Worm (Caenorhabditis elegans): ENCODE measurements around the gene dcaf-1.

dcaf-1 gene

DNA sequence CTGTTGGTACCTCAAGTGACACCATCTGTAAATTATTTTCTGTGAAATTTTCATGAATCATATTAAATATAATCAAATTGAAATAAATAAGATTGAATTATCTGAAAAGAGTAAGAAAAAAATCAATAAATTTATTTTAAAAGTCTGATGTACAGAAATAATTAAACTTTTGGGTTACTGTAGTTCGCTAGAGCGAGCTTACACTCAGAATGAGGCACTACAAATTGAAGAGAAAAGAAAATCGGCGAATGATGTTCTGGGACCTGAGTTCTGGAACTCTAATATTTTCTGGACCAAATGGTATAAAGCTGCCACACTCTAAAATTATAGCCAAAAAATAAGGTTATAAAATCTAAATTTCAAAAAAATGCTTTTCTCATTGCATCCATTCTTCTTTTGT, 27.4 kb upstream of the dcaf-1 start:
- no peak for TF ChIP-seq pag-3 (tag; optimal IDR thresholded peaks at IDR 0.05; ENCODE audit: borderline replicate concordance)
- TF ChIP-seq hlh-13 (GFP tag; optimal IDR thresholded peaks at IDR 0.05) = no peak
- no peak for TF ChIP-seq ref-2 (tag; optimal IDR thresholded peaks at IDR 0.05)
- TF ChIP-seq dve-1 (tag; optimal IDR thresholded peaks at IDR 0.05) = no peak
- TF ChIP-seq ceh-48 (tag; optimal IDR thresholded peaks at IDR 0.05) = no peak
- TF ChIP-seq nfya-1 (tag; optimal IDR thresholded peaks at IDR 0.05) = no peak
- TF ChIP-seq F13H6.1 (tag; optimal IDR thresholded peaks at IDR 0.05) = no peak
- no peak for TF ChIP-seq ceh-14 (tag; optimal IDR thresholded peaks at IDR 0.05)
- no peak for TF ChIP-seq ama-1 (optimal IDR thresholded peaks at IDR 0.05)
- TF ChIP-seq che-1 (tag; optimal IDR thresholded peaks at IDR 0.05) = no peak
- no peak for TF ChIP-seq nhr-11 (tag; optimal IDR thresholded peaks at IDR 0.05)
- no peak for TF ChIP-seq ceh-18 (tag; optimal IDR thresholded peaks at IDR 0.05)

DNA sequence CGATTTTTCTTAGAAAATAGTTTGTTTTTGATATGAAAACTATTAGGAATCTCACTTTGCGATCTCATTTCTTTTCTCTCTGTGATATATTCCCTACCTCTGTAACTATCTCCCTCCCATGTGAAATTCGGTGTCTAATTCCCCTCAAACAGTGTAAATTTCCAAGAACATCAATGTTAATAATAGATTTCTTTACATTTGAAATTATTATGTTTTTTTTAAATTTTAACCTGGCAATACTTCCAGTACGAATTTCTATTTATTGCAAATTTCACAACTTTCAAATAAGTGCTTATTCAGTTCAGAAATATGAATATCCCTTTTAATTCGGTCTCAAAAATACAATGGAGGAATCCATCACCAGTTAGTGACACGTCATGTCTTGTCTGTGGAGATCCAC, 21.9 kb upstream of the dcaf-1 start, which contains the start of gene nhr-100:
nhr-100 (plus strand) TSS at position 301 of the 400 bp plus-strand sequence.
- TF ChIP-seq unc-55 (GFP tag; optimal IDR thresholded peaks at IDR 0.05) (no peak), nfya-1 (tag; optimal IDR thresholded peaks at IDR 0.05) (no peak), pqm-1 (tag; optimal IDR thresholded peaks at IDR 0.05) (no peak), ceh-34 (tag; optimal IDR thresholded peaks at IDR 0.05) (no peak), pros-1 (tag; optimal IDR thresholded peaks at IDR 0.05) (no peak), ref-2 (tag; optimal IDR thresholded peaks at IDR 0.05) (no peak), fax-1 (tag; optimal IDR thresholded peaks at IDR 0.05) (no peak), nhr-232 (tag; optimal IDR thresholded peaks at IDR 0.05) (no peak), tbx-2 (tag; optimal IDR thresholded peaks at IDR 0.05) (no peak), ceh-22 (tag; optimal IDR thresholded peaks at IDR 0.05) (no peak), eyg-1 (tag; optimal IDR thresholded peaks at IDR 0.05) (no peak), ets-4 (tag; optimal IDR thresholded peaks at IDR 0.05) (no peak), fkh-6 (tag; optimal IDR thresholded peaks at IDR 0.05) (no peak)

DNA sequence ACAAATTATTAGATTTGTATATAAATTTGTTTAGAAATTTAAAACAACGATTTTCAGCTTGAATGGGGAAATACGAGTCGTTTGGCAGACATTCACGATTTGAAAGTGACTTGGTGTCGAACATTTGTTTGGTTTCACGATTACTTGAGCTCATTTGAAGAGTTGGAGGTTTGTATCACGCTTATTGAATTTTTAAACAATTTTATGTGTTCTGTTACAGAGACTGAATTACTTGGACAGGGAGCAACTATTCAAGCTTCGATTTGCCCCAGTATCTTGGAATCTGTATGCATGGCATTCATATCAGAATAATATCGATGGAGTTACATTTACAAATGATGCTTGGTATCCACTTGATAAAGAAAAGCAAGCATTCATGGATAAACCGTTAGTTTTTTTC, 20.7 kb upstream of the dcaf-1 start:
- TF ChIP-seq rnt-1 (tag; optimal IDR thresholded peaks at IDR 0.05) (no peak), elt-4 (tag; optimal IDR thresholded peaks at IDR 0.05) (no peak), pha-2 (tag; optimal IDR thresholded peaks at IDR 0.05) (no peak), pag-3 (tag; optimal IDR thresholded peaks at IDR 0.05; ENCODE audit: borderline replicate concordance) (no peak), pat-9 (tag; optimal IDR thresholded peaks at IDR 0.05) (no peak), nhr-11 (tag; optimal IDR thresholded peaks at IDR 0.05) (no peak), hlh-13 (GFP tag; optimal IDR thresholded peaks at IDR 0.05) (no peak), ceh-18 (tag; optimal IDR thresholded peaks at IDR 0.05) (no peak), ceh-45 (GFP tag; IDR thresholded peaks at IDR 0.05) (no peak), ama-1 (optimal IDR thresholded peaks at IDR 0.05) (no peak), mec-3 (tag; optimal IDR thresholded peaks at IDR 0.05; ENCODE audit: borderline replicate concordance) (no peak), sdc-2 (tag; optimal IDR thresholded peaks at IDR 0.05) (no peak), ceh-22 (tag; optimal IDR thresholded peaks at IDR 0.05) (no peak)

DNA sequence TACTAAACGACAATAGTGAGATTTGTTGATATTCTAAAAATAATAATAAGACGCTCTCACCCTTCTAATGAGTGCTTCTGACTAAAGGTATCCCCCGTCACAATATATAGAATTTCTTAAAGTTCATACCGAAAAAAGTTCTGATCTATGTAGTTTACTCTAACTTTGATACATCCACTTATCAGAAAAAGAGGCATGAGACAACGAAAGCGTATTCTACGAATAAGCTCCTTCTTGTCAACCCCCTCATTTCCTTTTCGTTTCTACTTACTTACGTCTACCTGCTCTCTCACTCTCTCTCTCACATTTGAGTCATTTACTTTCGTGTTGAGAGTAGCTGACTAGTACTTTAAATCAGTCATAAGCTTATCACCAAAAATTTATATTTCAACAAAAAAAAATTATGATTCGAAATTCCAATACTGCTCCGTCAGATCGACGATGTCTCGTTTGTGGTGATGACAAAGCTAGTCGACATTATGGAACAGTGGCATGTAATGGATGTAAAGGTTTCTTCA, 19.0 kb upstream of the dcaf-1 start:
- TF ChIP-seq unc-86 (tag; optimal IDR thresholded peaks at IDR 0.05) (no peak), K09A11.1 (tag; optimal IDR thresholded peaks at IDR 0.05; ENCODE audit: insufficient read depth) (no peak), pros-1 (tag; optimal IDR thresholded peaks at IDR 0.05) (no peak), ceh-30 (tag; optimal IDR thresholded peaks at IDR 0.05) (no peak), mec-3 (tag; optimal IDR thresholded peaks at IDR 0.05; ENCODE audit: borderline replicate concordance) (no peak), npax-4 (tag; optimal IDR thresholded peaks at IDR 0.05) (no peak), ttx-3 (tag; optimal IDR thresholded peaks at IDR 0.05) (no peak), tbx-2 (tag; optimal IDR thresholded peaks at IDR 0.05) (no peak), hlh-6 (tag; optimal IDR thresholded peaks at IDR 0.05) (no peak), Y22D7AL.16 (tag; optimal IDR thresholded peaks at IDR 0.05) (no peak), ceh-24 (tag; optimal IDR thresholded peaks at IDR 0.05) (no peak), ceh-48 (tag; optimal IDR thresholded peaks at IDR 0.05) (no peak), unc-42 (tag; optimal IDR thresholded peaks at IDR 0.05) (no peak), nhr-11 (tag; optimal IDR thresholded peaks at IDR 0.05) (no peak)
